Worm (Caenorhabditis elegans): ENCODE measurements around the gene F37C4.5.

Gene F37C4.5

DNA sequence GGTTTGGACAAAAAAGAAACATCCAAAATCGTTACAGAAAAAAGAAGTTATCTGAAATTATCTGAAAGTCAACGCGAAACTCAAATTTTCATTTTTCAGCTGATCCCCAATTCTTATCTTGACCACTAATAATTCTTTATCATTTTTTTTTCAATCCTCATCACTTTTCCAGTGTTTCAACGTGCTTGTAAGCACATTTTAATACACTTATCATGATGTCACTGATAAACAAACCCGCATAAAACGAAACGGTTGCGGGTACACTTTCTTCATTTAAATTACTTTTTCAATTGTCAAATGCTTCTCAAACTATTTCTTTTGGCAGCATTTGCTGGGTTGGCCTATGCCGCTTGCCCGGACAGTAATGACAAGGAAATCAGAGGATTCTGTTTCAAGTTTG, 48.3 kb upstream of the F37C4.5 start, which contains the start of gene clec-67 (continued):
- TF ChIP-seq hif-1 (tag; optimal IDR thresholded peaks at IDR 0.05) (no peak), ceh-20 (GFP tag; IDR thresholded peaks at IDR 0.05) (no peak), nhr-41 (GFP tag; IDR thresholded peaks at IDR 0.05) (no peak), hlh-11 (tag; optimal IDR thresholded peaks at IDR 0.05) (peak; percentile 58), unc-62 (GFP tag; optimal IDR thresholded peaks at IDR 0.05 in 1 of 2) (no peak), unc-62 (tag; optimal IDR thresholded peaks at IDR 0.05) (no peak), snpc-1.2 (GFP tag; IDR thresholded peaks at IDR 0.05) (no peak)

DNA sequence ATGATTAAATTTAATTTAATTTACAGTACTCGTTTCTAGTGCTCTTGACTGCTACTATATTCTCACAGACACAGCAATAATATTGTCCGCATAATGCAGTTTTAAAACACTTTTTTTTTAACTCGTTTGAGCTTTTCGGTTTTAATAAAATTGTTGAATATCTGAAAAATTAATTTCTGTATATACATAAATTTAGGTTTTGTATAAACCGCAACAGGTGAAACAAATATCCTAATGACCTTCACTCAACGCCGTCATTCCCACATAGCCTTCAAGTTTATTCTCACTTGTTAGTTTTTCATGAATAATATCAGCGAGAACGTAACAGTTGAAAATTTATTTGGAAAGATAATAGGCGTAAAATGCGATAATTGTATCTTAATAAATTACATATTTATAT, 45.9 kb upstream of the F37C4.5 start, which contains the start of gene srz-19:
srz-19 (plus strand) TSS at position 301 of the 400 bp plus-strand sequence.
- TF ChIP-seq ztf-7 (tag; optimal IDR thresholded peaks at IDR 0.05) (no peak), ceh-62 (tag; optimal IDR thresholded peaks at IDR 0.05) (no peak), nhr-42 (GFP tag; IDR thresholded peaks at IDR 0.05) (no peak), madf-9 (GFP tag; conservative IDR thresholded peaks at IDR 0.05) (no peak), mdt-29 (GFP tag; IDR thresholded peaks at IDR 0.05) (no peak), ceh-28 (tag; optimal IDR thresholded peaks at IDR 0.05) (no peak), ctbp-1 (GFP tag; IDR thresholded peaks at IDR 0.05) (no peak), zag-1 (tag; optimal IDR thresholded peaks at IDR 0.05) (no peak), nhr-6 (tag; optimal IDR thresholded peaks at IDR 0.05) (no peak), rbr-2 (tag; optimal IDR thresholded peaks at IDR 0.05) (no peak), hlh-30 (tag; optimal IDR thresholded peaks at IDR 0.05; ENCODE audit: insufficient read depth) (no peak), unc-130 (GFP tag; optimal IDR thresholded peaks at IDR 0.05) (no peak)

DNA sequence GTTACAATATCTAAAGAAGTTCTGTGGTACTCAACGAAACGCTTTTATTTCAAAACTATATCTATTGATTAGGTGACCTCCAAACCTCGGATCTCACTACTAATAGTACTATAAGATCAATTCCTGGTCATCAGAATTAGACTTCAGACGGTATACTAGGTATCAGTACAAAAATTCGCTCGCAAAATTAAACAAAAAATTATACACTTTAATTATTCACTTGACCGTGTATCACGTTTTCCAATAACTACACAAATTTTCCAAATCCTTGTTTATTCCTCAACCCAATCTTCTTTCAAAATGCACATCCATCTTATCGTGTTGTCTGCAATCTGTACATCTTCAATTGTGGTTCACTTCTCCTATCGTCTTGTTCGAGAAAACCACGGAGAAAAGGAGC, 44.6 kb upstream of the F37C4.5 start, which contains the start of gene F56D6.23:
F56D6.23 (plus strand) TSS at position 301 of the 400 bp plus-strand sequence.
- TF ChIP-seq mes-2 (tag; optimal IDR thresholded peaks at IDR 0.05; ENCODE audit: poor library complexity, severe bottlenecking) (no peak), lsy-2 (tag; optimal IDR thresholded peaks at IDR 0.05) (no peak), dmd-8 (GFP tag; IDR thresholded peaks at IDR 0.05) (no peak), dmd-6 (GFP tag; IDR thresholded peaks at IDR 0.05) (no peak), D1046.2 (GFP tag; IDR thresholded peaks at IDR 0.05) (no peak), jun-1 (tag; optimal IDR thresholded peaks at IDR 0.05) (no peak), tra-1 (GFP tag; IDR thresholded peaks at IDR 0.05) (no peak), fos-1 (tag; optimal IDR thresholded peaks at IDR 0.05) (no peak), lin-13 (GFP tag; optimal IDR thresholded peaks at IDR 0.05) (no peak), hif-1 (tag; optimal IDR thresholded peaks at IDR 0.05) (no peak), egl-43 (GFP tag; IDR thresholded peaks at IDR 0.05) (no peak), tag-97 (GFP tag; IDR thresholded peaks at IDR 0.05) (no peak), sdz-12 (GFP tag; optimal IDR thresholded peaks at IDR 0.05) (no peak), hlh-11 (tag; optimal IDR thresholded peaks at IDR 0.05) (no peak), spr-3 (GFP tag; optimal IDR thresholded peaks at IDR 0.05) (no peak), nhr-11 (tag; optimal IDR thresholded peaks at IDR 0.05) (no peak), F26F4.8 (GFP tag; conservative IDR thresholded peaks at IDR 0.05) (no peak), egl-27 (tag; optimal IDR thresholded peaks at IDR 0.05) (no peak)

DNA sequence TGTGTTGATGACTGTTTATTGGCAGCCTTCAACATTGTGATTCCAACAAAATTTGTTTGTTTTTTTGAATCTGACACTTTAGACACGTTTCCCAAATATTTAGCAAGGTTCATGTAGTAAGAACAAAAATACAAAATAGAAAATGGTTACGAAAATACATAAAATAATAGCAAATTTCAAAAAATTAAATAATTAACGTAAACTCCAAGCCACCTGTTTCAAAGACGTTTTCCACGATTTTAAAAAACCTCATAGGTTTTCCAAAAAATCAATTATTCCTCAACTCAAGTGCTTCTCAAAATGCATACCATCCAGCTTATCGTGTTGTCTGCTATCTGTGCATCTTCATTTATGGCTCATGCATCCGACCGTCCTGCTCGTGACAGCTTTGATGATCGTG, 43.8 kb upstream of the F37C4.5 start, which contains the start of gene F56D6.14:
F56D6.14 (plus strand) TSS at position 301 of the 400 bp plus-strand sequence.
- TF ChIP-seq unc-62 (GFP tag; optimal IDR thresholded peaks at IDR 0.05 in 1 of 2), result peak in 1 of 2 experiments; percentile 73
- no peak for TF ChIP-seq unc-62 (tag; optimal IDR thresholded peaks at IDR 0.05)
- TF ChIP-seq mdl-1 (tag; optimal IDR thresholded peaks at IDR 0.05), result no peak

Measured in whole organism, L4 larva.